Fruit fly (Drosophila melanogaster) whole organism, pupa: ENCODE measurements around the gene GluRIIB.

Experiments used
- CG10348 ChIP-seq: fragments of 200-800 bp; sonication (Bioruptor generic); IDR thresholded peaks from 2 replicates; pipeline ENCODE4 v1.3.6; 2022; ENCODE audit warnings: missing biosample characterization, missing genetic modification characterization
- CG12605 ChIP-seq: fragments of 200-800 bp; sonication (Bioruptor generic); IDR thresholded peaks from 2 replicates; pipeline ENCODE4 v1.3.6; 2022; ENCODE audit warnings: missing biosample characterization, missing genetic modification characterization
- CG13204 ChIP-seq: fragments of 200-800 bp; sonication (Bioruptor generic); optimal IDR thresholded peaks from 2 replicates; lab custom pipeline; 2018; ENCODE audit warnings: missing biosample characterization, mild to moderate bottlenecking, missing genetic modification characterization, moderate library complexity
- CG14655 ChIP-seq: fragments of 200-800 bp; sonication (Bioruptor generic); optimal IDR thresholded peaks from 3 replicates; lab custom pipeline; 2017; ENCODE audit warnings: mild to moderate bottlenecking, missing biosample characterization, missing genetic modification reagents, missing genetic modification characterization
- CG15710 ChIP-seq: fragments of 200-800 bp; sonication (Bioruptor generic); optimal IDR thresholded peaks from 2 replicates; lab custom pipeline; 2018; ENCODE audit warnings: missing biosample characterization, mild to moderate bottlenecking, missing genetic modification characterization, moderate library complexity
- CG17806 ChIP-seq: fragments of 200-800 bp; sonication (Bioruptor generic); optimal IDR thresholded peaks from 2 replicates; lab custom pipeline; 2018; ENCODE audit warnings: missing biosample characterization, mild to moderate bottlenecking, missing genetic modification characterization, moderate library complexity
- CG32121 ChIP-seq: fragments of 200-800 bp; sonication (Bioruptor generic); IDR thresholded peaks from 2 replicates; pipeline ENCODE4 v1.3.6; 2022; ENCODE audit warnings: missing biosample characterization, missing genetic modification characterization
- CG34367 ChIP-seq: fragments of 200-800 bp; sonication (Bioruptor generic); optimal IDR thresholded peaks from 2 replicates; lab custom pipeline; 2018; ENCODE audit warnings: missing biosample characterization, mild to moderate bottlenecking, missing genetic modification characterization
- CG4496 ChIP-seq: fragments of 200-800 bp; sonication (Bioruptor generic); IDR thresholded peaks from 3 replicates; pipeline ENCODE4 v1.3.6; 2022; ENCODE audit warnings: missing biosample characterization, missing genetic modification characterization
- CG8159 ChIP-seq: fragments of 200-800 bp; sonication (Bioruptor generic); optimal IDR thresholded peaks from 3 replicates; lab custom pipeline; 2018; ENCODE audit warnings: missing biosample characterization, mild to moderate bottlenecking, missing genetic modification characterization, moderate library complexity
- CG8301 ChIP-seq: fragments of 200-800 bp; sonication (Bioruptor generic); optimal IDR thresholded peaks from 2 replicates; lab custom pipeline; 2018; ENCODE audit warnings: missing biosample characterization, mild to moderate bottlenecking, missing genetic modification characterization
- CG9948 ChIP-seq: fragments of 200-800 bp; sonication (Bioruptor generic); optimal IDR thresholded peaks from 2 replicates; lab custom pipeline; 2018; ENCODE audit warnings: missing biosample characterization, mild to moderate bottlenecking, missing genetic modification characterization, moderate library complexity
- D1 ChIP-seq: fragments of 200-800 bp; sonication (Bioruptor generic); optimal IDR thresholded peaks from 2 replicates; lab custom pipeline; 2018; ENCODE audit warnings: missing biosample characterization, mild to moderate bottlenecking, missing genetic modification characterization, moderate library complexity
- EcR ChIP-seq: fragments of 200-800 bp; sonication (Bioruptor generic); optimal IDR thresholded peaks from 3 replicates; lab custom pipeline; 2019; ENCODE audit warnings: missing biosample characterization, missing genetic modification characterization, mild to moderate bottlenecking, moderate library complexity, missing genetic modification reagents
- Pif1A ChIP-seq: fragments of 200-800 bp; sonication (Bioruptor generic); optimal IDR thresholded peaks from 3 replicates; lab custom pipeline; 2016; ENCODE audit warnings: missing biosample characterization, missing genetic modification characterization
- Pif1B ChIP-seq: fragments of 200-800 bp; sonication (Bioruptor generic); optimal IDR thresholded peaks from 3 replicates; lab custom pipeline; 2016; ENCODE audit warnings: missing biosample characterization, missing genetic modification characterization
- Snoo ChIP-seq: fragments of 200-800 bp; sonication (Bioruptor generic); optimal IDR thresholded peaks from 3 replicates; lab custom pipeline; 2017; ENCODE audit warnings: missing biosample characterization, mild to moderate bottlenecking, missing genetic modification characterization, inconsistent platforms
- fd96Ca ChIP-seq: fragments of 200-800 bp; sonication (Bioruptor generic); IDR thresholded peaks from 3 replicates; pipeline ENCODE4 v1.3.6; 2022; ENCODE audit warnings: missing biosample characterization, missing genetic modification characterization
- gl ChIP-seq: fragments of 200-800 bp; sonication (Bioruptor generic); optimal IDR thresholded peaks from 2 replicates; lab custom pipeline; 2018; ENCODE audit warnings: missing biosample characterization, mild to moderate bottlenecking, missing genetic modification characterization
- rn ChIP-seq: fragments of 200-800 bp; sonication (Bioruptor generic); IDR thresholded peaks from 2 replicates; pipeline ENCODE4 v1.3.6; 2022; ENCODE audit warnings: missing biosample characterization, missing genetic modification characterization

Gene GluRIIB

dm6 chr2L:5525723-5526122, 33.4 kb upstream of the GluRIIB start, which contains the start of gene Cap-D3:
Cap-D3 (plus strand) TSS chr2L:5525905.
- TF ChIP-seq Pif1A (GFP tag; lab: Kevin White, UChicago) (no peak), CG4496 (GFP tag; lab: Robert Waterston, UW) (no peak), CG9948 (no peak), Snoo (no peak), CG8301 (tag; lab: Kevin White, UChicago) (no peak), CG10348 (GFP tag; lab: Robert Waterston, UW) (no peak), CG17806 (tag; lab: Kevin White, UChicago) (no peak), CG15710 (tag; lab: Kevin White, UChicago) (no peak), CG32121 (GFP tag; lab: Robert Waterston, UW) (no peak), CG14655 (GFP tag; lab: Kevin White, UChicago) (no peak), CG34367 (tag; lab: Kevin White, UChicago) (no peak), CG12605 (GFP tag; lab: Robert Waterston, UW) (no peak), EcR (GFP tag; lab: Kevin White, UChicago) (no peak)

dm6 chr2L:5526738-5527137, 32.4 kb upstream of the GluRIIB start, which contains the start of gene Cox11:
Cox11 (plus strand) TSS chr2L:5526957.
- TF ChIP-seq CG4496 (GFP tag; lab: Robert Waterston, UW), result no peak

- TF ChIP-seq CG32121 (GFP tag; lab: Robert Waterston, UW) (0 out of 2 replicates have a peak, but pooled peaks have one; percentile 22), Pif1A (GFP tag; lab: Kevin White, UChicago) (no peak)
- TF ChIP-seq, all 21 proteins: peak for 1
These were observed 31.3 kb upstream of the GluRIIB start, which contains the start of gene CG31915 for dm6 chr2L:5527861-5528260. CG31915 (plus strand) TSS chr2L:5528123.

dm6 chr2L:5532061-5532460, 27.1 kb upstream of the GluRIIB start, which contains the start of gene Coq6:
Coq6 (minus strand) TSS chr2L:5532223.
- TF ChIP-seq CG13204 (no peak), CG12605 (GFP tag; lab: Robert Waterston, UW) (no peak), CG9948 (no peak), CG10348 (GFP tag; lab: Robert Waterston, UW) (no peak), CG4496 (GFP tag; lab: Robert Waterston, UW) (0 out of 3 replicates have a peak, but pooled peaks have one; percentile 35)

- TF ChIP-seq CG12605 (GFP tag; lab: Robert Waterston, UW), result no peak
- no peak for TF ChIP-seq CG10348 (GFP tag; lab: Robert Waterston, UW)
- TF ChIP-seq Snoo, result no peak
- no peak for TF ChIP-seq EcR (GFP tag; lab: Kevin White, UChicago)
- no peak for TF ChIP-seq Pif1A (GFP tag; lab: Kevin White, UChicago)
- no peak for TF ChIP-seq CG32121 (GFP tag; lab: Robert Waterston, UW)
- TF ChIP-seq rn (GFP tag; lab: Robert Waterston, UW), result no peak
- no peak for TF ChIP-seq fd96Ca (GFP tag; lab: Robert Waterston, UW)
- TF ChIP-seq CG4496 (GFP tag; lab: Robert Waterston, UW), result no peak
- TF ChIP-seq CG15710 (tag; lab: Kevin White, UChicago), result no peak
- no peak for TF ChIP-seq Pif1B (GFP tag; lab: Kevin White, UChicago)
These were observed 22.5 kb upstream of the GluRIIB start, which contains the start of gene tomb for dm6 chr2L:5536658-5537057. tomb (minus strand) TSS chr2L:5536758.

dm6 chr2L:5537063-5537462, 22.1 kb upstream of the GluRIIB start:
- TF ChIP-seq CG13204 (no peak), CG9948 (no peak), CG14655 (GFP tag; lab: Kevin White, UChicago) (no peak)
- TF ChIP-seq, all 21 proteins: peak for 0

- TF ChIP-seq D1 (tag; lab: Kevin White, UChicago) (no peak), Pif1A (GFP tag; lab: Kevin White, UChicago) (no peak), Snoo (no peak), Pif1B (GFP tag; lab: Kevin White, UChicago) (no peak), gl (no peak), fd96Ca (GFP tag; lab: Robert Waterston, UW) (no peak), CG14655 (GFP tag; lab: Kevin White, UChicago) (no peak), CG8159 (tag; lab: Kevin White, UChicago) (no peak), EcR (GFP tag; lab: Kevin White, UChicago) (no peak), CG13204 (no peak), CG32121 (GFP tag; lab: Robert Waterston, UW) (no peak), CG10348 (GFP tag; lab: Robert Waterston, UW) (no peak), CG9948 (no peak)
These were observed 20.1 kb upstream of the GluRIIB start, which contains the start of gene CG14015 for dm6 chr2L:5539034-5539433. CG14015 (minus strand) TSS chr2L:5539196.
